Worm (Caenorhabditis elegans) whole organism, L1 larva: ENCODE measurements around the gene ilkp-1.

ENCODE experiments used
- C04F5.9 ChIP-seq: sonication (generic microtip); optimal IDR thresholded peaks from 2 replicates; lab custom pipeline; 2016; ENCODE audit warnings: missing genetic modification characterization, missing compliant biosample characterization
- C16A3.4 ChIP-seq: fragments of 150-350 bp; optimal IDR thresholded peaks from 2 replicates; lab custom pipeline; 2014; ENCODE audit warnings: missing biosample characterization, missing genetic modification characterization
- F16B12.6 ChIP-seq: fragments of 150-350 bp; optimal IDR thresholded peaks from 2 replicates; lab custom pipeline; 2014; ENCODE audit warnings: missing biosample characterization, missing genetic modification characterization
- Y116A8C.19 ChIP-seq: sonication (generic microtip); optimal IDR thresholded peaks from 2 replicates; lab custom pipeline; 2016; ENCODE audit warnings: missing compliant biosample characterization, missing genetic modification characterization, borderline replicate concordance
- aha-1 ChIP-seq: fragments of 150-350 bp; optimal IDR thresholded peaks from 2 replicates; lab custom pipeline; 2014; ENCODE audit warnings: missing biosample characterization, missing genetic modification characterization
- ama-1 ChIP-seq: fragments of 150-350 bp; optimal IDR thresholded peaks from 2 replicates; lab custom pipeline; 2014
- blmp-1 ChIP-seq: fragments of 150-350 bp; optimal IDR thresholded peaks from 2 replicates; lab custom pipeline; 2014; ENCODE audit warnings: missing biosample characterization, missing genetic modification characterization
- ceh-8 ChIP-seq: fragments of 200-800 bp; sonication (Bioruptor generic); optimal IDR thresholded peaks from 2 replicates; lab custom pipeline; 2018; ENCODE audit warnings: mild to moderate bottlenecking, missing genetic modification characterization, moderate library complexity, missing compliant biosample characterization
- ceh-82 ChIP-seq, 3 experiments: fragments of 150-350 bp in 1 of 3; sonication (generic microtip) in 2 of 3; optimal IDR thresholded peaks; 2 replicates each; lab custom pipeline; 2014 to 2017; ENCODE audit warnings: missing biosample characterization in 3 of 3, missing genetic modification characterization in 3 of 3
- dpl-1 ChIP-seq, 3 experiments: fragments of 150-350 bp in 2 of 3; sonication (generic microtip) in 1 of 3; optimal IDR thresholded peaks; 2 replicates each; lab custom pipeline; 2014 to 2017; ENCODE audit warnings: missing biosample characterization in 3 of 3, missing genetic modification characterization in 3 of 3, missing genetic modification reagents in 3 of 3
- dsc-1 ChIP-seq: sonication (generic microtip); optimal IDR thresholded peaks from 2 replicates; lab custom pipeline; 2016; ENCODE audit warnings: mild to moderate bottlenecking, missing genetic modification characterization, missing compliant biosample characterization
- efl-1 ChIP-seq, 4 experiments: fragments of 150-350 bp; optimal IDR thresholded peaks in 3 of 4; peaks in 1 of 4; 1 replicate in 1 of 4; 2 replicates in 3 of 4; lab custom pipeline; 2014; ENCODE audit warnings: missing biosample characterization in 2 of 4, missing genetic modification characterization in 2 of 4, missing genetic modification reagents in 2 of 4
- efl-3 ChIP-seq: fragments of 200-800 bp; sonication (Bioruptor generic); optimal IDR thresholded peaks from 2 replicates; lab custom pipeline; 2018; ENCODE audit warnings: mild to moderate bottlenecking, missing genetic modification characterization, missing compliant biosample characterization
- elt-3 ChIP-seq, 6 experiments: fragments of 150-350 bp in 1 of 6; sonication (generic microtip); optimal IDR thresholded peaks; 2 replicates each; lab custom pipeline; 2017 to 2018; ENCODE audit warnings: missing biosample characterization in 6 of 6, missing genetic modification characterization in 6 of 6, inconsistent platforms in 1 of 6
- ets-5 ChIP-seq: fragments of 200-800 bp; sonication (Bioruptor generic); IDR thresholded peaks from 2 replicates; pipeline ENCODE4 v1.3.6; 2022; ENCODE audit warnings: missing genetic modification characterization, missing compliant biosample characterization
- grh-1 ChIP-seq: fragments of 200-800 bp; sonication (Bioruptor generic); IDR thresholded peaks from 2 replicates; pipeline ENCODE4 v1.3.6; 2022; ENCODE audit warnings: missing genetic modification reagents, missing genetic modification characterization, missing compliant biosample characterization
- irx-1 ChIP-seq: sonication (generic microtip); optimal IDR thresholded peaks from 2 replicates; lab custom pipeline; 2016; ENCODE audit warnings: missing genetic modification characterization, missing compliant biosample characterization
- isw-1 ChIP-seq: fragments of 200-800 bp; sonication (Bioruptor generic); IDR thresholded peaks from 2 replicates; pipeline ENCODE4 v1.3.6; 2022; ENCODE audit warnings: missing genetic modification characterization, missing compliant biosample characterization
- lin-13 ChIP-seq: fragments of 150-350 bp; optimal IDR thresholded peaks from 2 replicates; lab custom pipeline; 2014; ENCODE audit warnings: missing biosample characterization, missing genetic modification reagents, missing genetic modification characterization
- lin-14 ChIP-seq: fragments of 200-800 bp; sonication (Bioruptor generic); optimal IDR thresholded peaks from 2 replicates; lab custom pipeline; 2018; ENCODE audit warnings: mild to moderate bottlenecking, missing genetic modification characterization, moderate library complexity, missing compliant biosample characterization
- lin-15B ChIP-seq: fragments of 150-350 bp; sonication (generic microtip); optimal IDR thresholded peaks from 3 replicates; lab custom pipeline; 2014; ENCODE audit warnings: missing biosample characterization, missing genetic modification characterization
- lsy-2 ChIP-seq, 2 experiments: fragments of 150-350 bp; optimal IDR thresholded peaks; 2 replicates each; lab custom pipeline; 2014; ENCODE audit warnings: missing biosample characterization in 2 of 2, missing genetic modification characterization in 2 of 2
- mab-9 ChIP-seq: fragments of 200-800 bp; sonication (Bioruptor generic); IDR thresholded peaks from 2 replicates; pipeline ENCODE4 v1.3.6; 2022; ENCODE audit warnings: missing genetic modification reagents, missing genetic modification characterization, missing compliant biosample characterization
- mdl-1 ChIP-seq, 2 experiments: fragments of 150-350 bp; optimal IDR thresholded peaks; 2 replicates each; lab custom pipeline; 2014 to 2017; ENCODE audit warnings: missing biosample characterization in 2 of 2, missing genetic modification characterization in 2 of 2, inconsistent platforms in 1 of 2
- mef-2 ChIP-seq: fragments of 150-350 bp; optimal IDR thresholded peaks from 2 replicates; lab custom pipeline; 2014; ENCODE audit warnings: missing biosample characterization, missing genetic modification characterization
- nhr-12 ChIP-seq: sonication (generic microtip); optimal IDR thresholded peaks from 2 replicates; lab custom pipeline; 2017; ENCODE audit warnings: missing biosample characterization, missing genetic modification characterization
- nhr-20 ChIP-seq: sonication (generic microtip); optimal IDR thresholded peaks from 2 replicates; lab custom pipeline; 2016; ENCODE audit warnings: mild to moderate bottlenecking, missing genetic modification characterization, missing compliant biosample characterization
- nhr-47 ChIP-seq: sonication (generic microtip); optimal IDR thresholded peaks from 2 replicates; lab custom pipeline; 2016; ENCODE audit warnings: mild to moderate bottlenecking, missing genetic modification characterization, moderate library complexity, missing compliant biosample characterization
- nhr-71 ChIP-seq: sonication (generic microtip); optimal IDR thresholded peaks from 2 replicates; lab custom pipeline; 2016; ENCODE audit warnings: mild to moderate bottlenecking, missing genetic modification characterization, moderate library complexity, missing compliant biosample characterization
- nhr-84 ChIP-seq: sonication (generic microtip); optimal IDR thresholded peaks from 2 replicates; lab custom pipeline; 2017; ENCODE audit warnings: missing biosample characterization, missing genetic modification characterization
- nhr-85 ChIP-seq: sonication (generic microtip); peaks from one replicate; lab custom pipeline; 2016; ENCODE audit warnings: missing genetic modification characterization, inconsistent platforms, missing compliant biosample characterization
- pag-3 ChIP-seq: sonication (generic microtip); optimal IDR thresholded peaks from 2 replicates; lab custom pipeline; 2017; ENCODE audit warnings: missing genetic modification characterization, mild to moderate bottlenecking, missing compliant biosample characterization, antibody characterized with exemption, borderline replicate concordance; ENCODE audit not compliant: insufficient read depth
- pax-3 ChIP-seq: fragments of 200-800 bp; sonication (Bioruptor generic); optimal IDR thresholded peaks from 2 replicates; lab custom pipeline; 2018; ENCODE audit warnings: mild to moderate bottlenecking, missing genetic modification characterization, moderate library complexity, missing compliant biosample characterization
- rnt-1 ChIP-seq: sonication (generic microtip); optimal IDR thresholded peaks from 2 replicates; lab custom pipeline; 2016; ENCODE audit warnings: mild to moderate bottlenecking, missing genetic modification characterization, moderate library complexity, missing compliant biosample characterization
- skn-1 ChIP-seq: fragments of 150-350 bp; optimal IDR thresholded peaks from 2 replicates; lab custom pipeline; 2014; ENCODE audit warnings: missing biosample characterization, missing genetic modification characterization
- snu-23 ChIP-seq: sonication (generic microtip); optimal IDR thresholded peaks from 2 replicates; lab custom pipeline; 2016; ENCODE audit warnings: missing genetic modification characterization, missing compliant biosample characterization
- sox-4 ChIP-seq: sonication (generic microtip); optimal IDR thresholded peaks from 2 replicates; lab custom pipeline; 2016; ENCODE audit warnings: missing genetic modification characterization, missing compliant biosample characterization
- sup-37 ChIP-seq: fragments of 200-800 bp; sonication (Bioruptor generic); optimal IDR thresholded peaks from 2 replicates; lab custom pipeline; 2018; ENCODE audit warnings: mild to moderate bottlenecking, missing genetic modification characterization, missing compliant biosample characterization
- tbx-2 ChIP-seq: sonication (generic microtip); optimal IDR thresholded peaks from 2 replicates; lab custom pipeline; 2016; ENCODE audit warnings: missing genetic modification characterization, missing compliant biosample characterization
- unc-130 ChIP-seq: fragments of 150-350 bp; optimal IDR thresholded peaks from 2 replicates; lab custom pipeline; 2017; ENCODE audit warnings: missing biosample characterization, missing genetic modification characterization, inconsistent platforms
- unc-62 ChIP-seq: fragments of 150-350 bp; optimal IDR thresholded peaks from 2 replicates; lab custom pipeline; 2014; ENCODE audit warnings: missing biosample characterization, missing genetic modification reagents, missing genetic modification characterization
- unc-98 ChIP-seq: fragments of 200-800 bp; sonication (Bioruptor generic); IDR thresholded peaks from 2 replicates; pipeline ENCODE4 v1.3.6; 2022; ENCODE audit warnings: missing genetic modification characterization, missing compliant biosample characterization
- xbp-1 ChIP-seq: sonication (generic microtip); optimal IDR thresholded peaks from 2 replicates; lab custom pipeline; 2016; ENCODE audit warnings: missing genetic modification characterization, missing compliant biosample characterization
- zag-1 ChIP-seq: fragments of 150-350 bp; optimal IDR thresholded peaks from 2 replicates; lab custom pipeline; 2014; ENCODE audit warnings: missing biosample characterization, missing genetic modification characterization
- zip-4 ChIP-seq: fragments of 200-800 bp; sonication (Bioruptor generic); optimal IDR thresholded peaks from 2 replicates; lab custom pipeline; 2018; ENCODE audit warnings: mild to moderate bottlenecking, missing genetic modification characterization, moderate library complexity, missing compliant biosample characterization
- ztf-11 ChIP-seq, 2 experiments: sonication (generic microtip); optimal IDR thresholded peaks; 2 replicates each; lab custom pipeline; 2016 to 2017; ENCODE audit warnings: missing genetic modification characterization in 2 of 2, missing biosample characterization in 1 of 2, missing compliant biosample characterization in 1 of 2
- ztf-4 ChIP-seq: fragments of 150-350 bp; optimal IDR thresholded peaks from 2 replicates; lab custom pipeline; 2014; ENCODE audit warnings: missing biosample characterization, missing genetic modification characterization

Gene ilkp-1

DNA sequence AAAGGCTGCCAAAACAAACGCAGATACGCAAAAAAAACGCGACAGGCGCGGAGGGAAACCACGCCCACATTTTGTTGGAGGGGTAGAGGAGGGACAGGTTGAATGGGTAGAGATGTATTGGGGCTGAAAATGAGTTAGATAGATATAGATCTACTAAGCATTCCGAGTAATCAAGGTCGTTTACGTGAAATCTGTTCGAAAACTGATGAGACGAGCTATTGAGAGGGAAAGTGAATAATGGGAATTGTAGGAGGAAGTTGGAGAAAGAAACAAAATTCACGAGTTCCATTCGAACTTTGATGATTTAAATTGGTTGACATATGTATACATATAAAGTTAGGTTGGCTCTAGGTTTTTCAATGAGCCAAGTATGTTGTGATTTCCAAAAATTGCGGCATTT lies 33.2 kb upstream of the ilkp-1 start:
- no peak for TF ChIP-seq Y116A8C.19 (tag; lab: Kevin White, UChicago)
- no peak for TF ChIP-seq lin-15B (tag; lab: Kevin White, UChicago)
- TF ChIP-seq nhr-47 = no peak
- no peak for TF ChIP-seq rnt-1 (tag; lab: Kevin White, UChicago)
- no peak for TF ChIP-seq ama-1 (lab: Kevin White, UChicago)
- TF ChIP-seq nhr-84 (tag; lab: Kevin White, UChicago) = no peak
- no peak for TF ChIP-seq lsy-2 (tag; optimal IDR thresholded peaks at IDR 0.05; lab: Kevin White, UChicago)
- peak; percentile 88 for TF ChIP-seq nhr-85 (tag; lab: Kevin White, UChicago)
- no peak for TF ChIP-seq C04F5.9
- TF ChIP-seq irx-1 = no peak
- no peak for TF ChIP-seq sox-4 (tag; lab: Kevin White, UChicago)
- no peak for TF ChIP-seq sup-37 (GFP tag; lab: Kevin White, UChicago)
- peak; percentile 56 for TF ChIP-seq lin-14 (GFP tag; lab: Kevin White, UChicago)
- no peak for TF ChIP-seq pag-3 (tag; lab: Kevin White, UChicago)
- no peak for TF ChIP-seq unc-62

DNA sequence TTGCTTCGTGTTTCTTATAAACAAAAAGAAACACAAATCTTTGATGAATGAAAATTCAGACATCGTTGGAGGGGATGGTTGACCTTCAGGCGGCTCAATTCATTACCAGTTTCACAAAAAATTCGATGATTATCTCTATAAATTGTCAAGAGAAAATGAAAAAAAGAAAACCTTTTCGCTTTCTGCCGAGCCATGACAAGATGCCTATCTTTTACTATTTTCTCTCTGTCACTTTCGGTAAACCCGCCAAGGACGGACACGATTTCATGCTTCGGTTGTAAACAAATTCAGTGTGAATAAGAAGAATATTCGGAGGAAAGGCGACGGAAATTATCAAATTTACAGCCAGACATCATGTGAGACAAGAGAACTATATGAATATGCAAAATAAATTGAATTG lies 29.3 kb upstream of the ilkp-1 start:
- no peak for TF ChIP-seq skn-1 (tag; lab: Kevin White, UChicago)
- TF ChIP-seq dsc-1 (tag; lab: Kevin White, UChicago) = no peak
- TF ChIP-seq nhr-20 (tag; lab: Kevin White, UChicago) = peak; percentile 24
- TF ChIP-seq mab-9 = no peak
- no peak for TF ChIP-seq zip-4
- no peak for TF ChIP-seq dpl-1 (GFP tag; optimal IDR thresholded peaks at IDR 0.05; lab: Kevin White, UChicago)
- no peak for TF ChIP-seq aha-1 (tag; lab: Kevin White, UChicago)
- peak; percentile 19 for TF ChIP-seq nhr-71 (tag; lab: Kevin White, UChicago)
- TF ChIP-seq nhr-85 (tag; lab: Kevin White, UChicago) = peak; percentile 89
- TF ChIP-seq elt-3 (tag; optimal IDR thresholded peaks at IDR 0.05; lab: Kevin White, UChicago) = no peak
- TF ChIP-seq C16A3.4 (tag; lab: Kevin White, UChicago) = peak; percentile 3
- TF ChIP-seq ceh-82 (tag; optimal IDR thresholded peaks at IDR 0.05; lab: Kevin White, UChicago) = no peak
- TF ChIP-seq pax-3 (tag; lab: Kevin White, UChicago) = no peak
- no peak for TF ChIP-seq xbp-1 (tag; lab: Kevin White, UChicago)
- TF ChIP-seq F16B12.6 (tag; lab: Kevin White, UChicago) = no peak
- no peak for TF ChIP-seq zag-1 (tag; lab: Kevin White, UChicago)
- TF ChIP-seq ztf-11 (tag; optimal IDR thresholded peaks at IDR 0.05; lab: Kevin White, UChicago) = no peak
- no peak for TF ChIP-seq mef-2 (tag; lab: Kevin White, UChicago)
- no peak for TF ChIP-seq ceh-8 (GFP tag; lab: Kevin White, UChicago)
- 0 out of 2 replicates have a peak, but pooled peaks have one; percentile 35 for TF ChIP-seq grh-1
- TF ChIP-seq blmp-1 (tag; lab: Kevin White, UChicago) = peak; percentile 81
- no peak for TF ChIP-seq nhr-47
- TF ChIP-seq unc-62 = no peak
- TF ChIP-seq efl-1 (optimal IDR thresholded peaks at IDR 0.05; lab: Kevin White, UChicago) = no peak
- TF ChIP-seq efl-1 (GFP tag; optimal IDR thresholded peaks at IDR 0.05 in 1 of 2; lab: Kevin White, UChicago) = peak in 1 of 2 experiments; percentile 70
- TF ChIP-seq nhr-12 = no peak
- peak; percentile 0 for TF ChIP-seq snu-23 (GFP tag; lab: Kevin White, UChicago)
- TF ChIP-seq efl-3 (GFP tag; lab: Kevin White, UChicago) = no peak
- peak in 1 of 2 experiments; percentile 9 for TF ChIP-seq lsy-2 (tag; optimal IDR thresholded peaks at IDR 0.05; lab: Kevin White, UChicago)
- no peak for TF ChIP-seq isw-1 (GFP tag; lab: Robert Waterston, UW)
- no peak for TF ChIP-seq unc-130
- TF ChIP-seq lin-14 (GFP tag; lab: Kevin White, UChicago) = peak; percentile 73
- TF ChIP-seq tbx-2 = no peak
- no peak for TF ChIP-seq Y116A8C.19 (tag; lab: Kevin White, UChicago)
- no peak for TF ChIP-seq unc-98 (GFP tag; lab: Robert Waterston, UW)
- no peak for TF ChIP-seq lin-13 (GFP tag; lab: Kevin White, UChicago)
- TF ChIP-seq C04F5.9 = no peak
- no peak for TF ChIP-seq ztf-4 (tag; lab: Kevin White, UChicago)
- no peak for TF ChIP-seq ets-5 (GFP tag; lab: Robert Waterston, UW)
- TF ChIP-seq mdl-1 (tag; optimal IDR thresholded peaks at IDR 0.05; lab: Kevin White, UChicago) = no peak
